Fruit fly (Drosophila melanogaster) whole organism, embryonic: ENCODE measurements around the gene Sgsf.

Experiments
- Bteb2 ChIP-seq: fragments of 200-800 bp; sonication (Bioruptor generic); optimal IDR thresholded peaks from 2 replicates; lab custom pipeline; 2016; ENCODE audit warnings: missing biosample characterization, missing genetic modification characterization
- CG10543 ChIP-seq: fragments of 200-800 bp; sonication (Bioruptor generic); optimal IDR thresholded peaks from 3 replicates; lab custom pipeline; 2017; ENCODE audit warnings: missing biosample characterization, mild to moderate bottlenecking, missing genetic modification characterization, moderate library complexity
- CG12391 ChIP-seq: fragments of 200-800 bp; sonication (Bioruptor generic); optimal IDR thresholded peaks from 3 replicates; lab custom pipeline; 2018; ENCODE audit warnings: missing biosample characterization, mild to moderate bottlenecking, missing genetic modification characterization, moderate library complexity
- CG13287 ChIP-seq: fragments of 200-800 bp; sonication (Bioruptor generic); IDR thresholded peaks from 2 replicates; pipeline ENCODE4 v1.3.6; 2022; ENCODE audit warnings: missing biosample characterization, missing genetic modification characterization; ENCODE audit not compliant: partially characterized antibody
- CG14014 ChIP-seq: fragments of 200-800 bp; sonication (Bioruptor generic); IDR thresholded peaks from 2 replicates; pipeline ENCODE4 v1.3.6; 2022; ENCODE audit warnings: missing biosample characterization, missing genetic modification characterization
- CG15514 ChIP-seq: fragments of 200-800 bp; sonication (Bioruptor generic); optimal IDR thresholded peaks from 3 replicates; lab custom pipeline; 2017; ENCODE audit warnings: missing biosample characterization, missing genetic modification characterization, mild to moderate bottlenecking, moderate library complexity, missing genetic modification reagents
- CG18011 ChIP-seq: fragments of 200-800 bp; sonication (Bioruptor generic); optimal IDR thresholded peaks from 2 replicates; lab custom pipeline; 2017; ENCODE audit warnings: missing biosample characterization, missing genetic modification characterization, mild to moderate bottlenecking, moderate library complexity, missing genotype
- CG2678 ChIP-seq: fragments of 200-800 bp; sonication (Bioruptor generic); optimal IDR thresholded peaks from 3 replicates; lab custom pipeline; 2019; ENCODE audit warnings: missing biosample characterization, mild to moderate bottlenecking, missing genetic modification characterization, moderate library complexity
- CG3163 ChIP-seq: fragments of 200-800 bp; sonication (Bioruptor generic); optimal IDR thresholded peaks from 3 replicates; lab custom pipeline; 2016; ENCODE audit warnings: missing biosample characterization, missing genetic modification characterization
- CG34224 ChIP-seq: fragments of 200-800 bp; sonication (Bioruptor generic); IDR thresholded peaks from 3 replicates; pipeline ENCODE4 v1.3.6; 2022; ENCODE audit warnings: missing biosample characterization, missing genetic modification characterization; ENCODE audit not compliant: partially characterized antibody
- CG3838 ChIP-seq: fragments of 200-800 bp; sonication (Bioruptor generic); optimal IDR thresholded peaks from 3 replicates; lab custom pipeline; 2016; ENCODE audit warnings: missing biosample characterization, missing genetic modification characterization
- CG4328 ChIP-seq: fragments of 200-800 bp; sonication (Bioruptor generic); optimal IDR thresholded peaks from 3 replicates; lab custom pipeline; 2017; ENCODE audit warnings: missing biosample characterization, missing genetic modification reagents, missing genetic modification characterization
- CG6654 ChIP-seq: fragments of 200-800 bp; sonication (Bioruptor generic); optimal IDR thresholded peaks from 2 replicates; lab custom pipeline; 2017; ENCODE audit warnings: missing biosample characterization, mild to moderate bottlenecking, missing genetic modification characterization
- CG6683 ChIP-seq: fragments of 200-800 bp; sonication (Bioruptor generic); optimal IDR thresholded peaks from 2 replicates; lab custom pipeline; 2017; ENCODE audit warnings: missing biosample characterization, mild to moderate bottlenecking, missing genetic modification characterization, missing genetic modification reagents
- CG6854 ChIP-seq: fragments of 200-800 bp; sonication (Bioruptor generic); optimal IDR thresholded peaks from 3 replicates; lab custom pipeline; 2017; ENCODE audit warnings: missing biosample characterization, mild to moderate bottlenecking, missing genetic modification characterization
- Dek ChIP-seq: fragments of 200-800 bp; sonication (Bioruptor generic); optimal IDR thresholded peaks from 3 replicates; lab custom pipeline; 2019; ENCODE audit warnings: missing biosample characterization, mild to moderate bottlenecking, missing genetic modification characterization, moderate library complexity
- Mrtf ChIP-seq: fragments of 200-800 bp; sonication (Bioruptor generic); IDR thresholded peaks from 3 replicates; pipeline ENCODE4 v1.3.6; 2022; ENCODE audit warnings: missing biosample characterization, missing genetic modification characterization
- Oli ChIP-seq: fragments of 200-800 bp; sonication (Bioruptor generic); optimal IDR thresholded peaks from 2 replicates; lab custom pipeline; 2018; ENCODE audit warnings: missing biosample characterization, mild to moderate bottlenecking, missing genetic modification characterization, moderate library complexity
- Opbp ChIP-seq: fragments of 200-800 bp; sonication (Bioruptor generic); IDR thresholded peaks from 3 replicates; pipeline ENCODE4 v1.3.6; 2022; ENCODE audit warnings: missing biosample characterization, missing genetic modification characterization; ENCODE audit not compliant: partially characterized antibody
- Sry-δ ChIP-seq: fragments of 200-800 bp; sonication (Bioruptor generic); optimal IDR thresholded peaks from 2 replicates; lab custom pipeline; 2016; ENCODE audit warnings: missing biosample characterization, missing genetic modification characterization
- Taf1 ChIP-seq: fragments of 200-800 bp; sonication (Bioruptor generic); IDR thresholded peaks from 2 replicates; pipeline ENCODE4 v1.3.6; 2022; ENCODE audit warnings: missing biosample characterization, missing genetic modification characterization
- bsh ChIP-seq, 2 experiments: fragments of 200-800 bp; sonication (Bioruptor generic); optimal IDR thresholded peaks; 2 replicates each; lab custom pipeline; 2017 to 2018; ENCODE audit warnings: mild to moderate bottlenecking in 2 of 2, missing biosample characterization in 2 of 2, missing genetic modification characterization in 2 of 2, moderate library complexity in 1 of 2
- corto ChIP-seq: fragments of 200-800 bp; sonication (Bioruptor generic); optimal IDR thresholded peaks from 2 replicates; lab custom pipeline; 2016; ENCODE audit warnings: missing biosample characterization, mild to moderate bottlenecking, missing genetic modification characterization, moderate library complexity
- exex ChIP-seq: fragments of 200-800 bp; sonication (Bioruptor generic); optimal IDR thresholded peaks from 4 replicates; lab custom pipeline; 2018; ENCODE audit warnings: missing biosample characterization, mild to moderate bottlenecking, missing genetic modification characterization, moderate library complexity
- gro ChIP-seq: fragments of 200-800 bp; sonication (Bioruptor generic); optimal IDR thresholded peaks from 2 replicates; lab custom pipeline; 2016; ENCODE audit warnings: missing biosample characterization, missing genetic modification characterization
- lbe ChIP-seq: fragments of 200-800 bp; sonication (Bioruptor generic); optimal IDR thresholded peaks from 2 replicates; lab custom pipeline; 2016; ENCODE audit warnings: missing biosample characterization, mild to moderate bottlenecking, missing genetic modification characterization
- nau ChIP-seq: fragments of 200-800 bp; sonication (Bioruptor generic); optimal IDR thresholded peaks from 3 replicates; lab custom pipeline; 2017; ENCODE audit warnings: missing biosample characterization, mild to moderate bottlenecking, missing genetic modification characterization, missing genetic modification reagents
- pfk ChIP-seq: fragments of 200-800 bp; sonication (Bioruptor generic); optimal IDR thresholded peaks from 2 replicates; lab custom pipeline; 2018; ENCODE audit warnings: missing biosample characterization, mild to moderate bottlenecking, missing genetic modification characterization, moderate library complexity
- sens ChIP-seq: fragments of 200-800 bp; sonication (Bioruptor generic); peaks from one replicate; lab custom pipeline; 2016; ENCODE audit warnings: missing biosample characterization, missing genetic modification characterization
- sna ChIP-seq: fragments of 200-800 bp; sonication (Bioruptor generic); IDR thresholded peaks from 2 replicates; pipeline ENCODE4 v1.3.6; 2022; ENCODE audit warnings: missing biosample characterization, missing genetic modification characterization; ENCODE audit not compliant: partially characterized antibody
- stwl ChIP-seq: fragments of 200-800 bp; sonication (Bioruptor generic); optimal IDR thresholded peaks from 3 replicates; lab custom pipeline; 2018; ENCODE audit warnings: missing biosample characterization, mild to moderate bottlenecking, missing genetic modification characterization, moderate library complexity
- tio ChIP-seq: fragments of 200-800 bp; sonication (Bioruptor generic); optimal IDR thresholded peaks from 2 replicates; lab custom pipeline; 2017; ENCODE audit warnings: missing biosample characterization, missing genetic modification characterization, inconsistent platforms
- tll ChIP-seq, 2 experiments: fragments of 200-800 bp in 1 of 2; fragments of >200 bp in 1 of 2; sonication (Bioruptor generic) in 1 of 2; optimal IDR thresholded peaks; 2 replicates each; lab custom pipeline; 2017 to 2019; ENCODE audit warnings: missing biosample characterization in 2 of 2, missing genetic modification characterization in 2 of 2, mild to moderate bottlenecking in 1 of 2, moderate library complexity in 1 of 2
- tna ChIP-seq: fragments of 200-800 bp; sonication (Bioruptor generic); IDR thresholded peaks from 2 replicates; pipeline ENCODE4 v1.3.6; 2022; ENCODE audit warnings: missing biosample characterization, missing genetic modification characterization; ENCODE audit not compliant: partially characterized antibody
- tup ChIP-seq: fragments of 200-800 bp; sonication (Bioruptor generic); optimal IDR thresholded peaks from 2 replicates; lab custom pipeline; 2016; ENCODE audit warnings: missing biosample characterization, mild to moderate bottlenecking, missing genetic modification characterization, moderate library complexity
- yki ChIP-seq: fragments of >200 bp; optimal IDR thresholded peaks from 3 replicates; lab custom pipeline; 2018
- zfh2 ChIP-seq: fragments of 200-800 bp; sonication (Bioruptor generic); optimal IDR thresholded peaks from 2 replicates; lab custom pipeline; 2016; ENCODE audit warnings: missing biosample characterization, missing genetic modification characterization

Sgsf gene

DNA sequence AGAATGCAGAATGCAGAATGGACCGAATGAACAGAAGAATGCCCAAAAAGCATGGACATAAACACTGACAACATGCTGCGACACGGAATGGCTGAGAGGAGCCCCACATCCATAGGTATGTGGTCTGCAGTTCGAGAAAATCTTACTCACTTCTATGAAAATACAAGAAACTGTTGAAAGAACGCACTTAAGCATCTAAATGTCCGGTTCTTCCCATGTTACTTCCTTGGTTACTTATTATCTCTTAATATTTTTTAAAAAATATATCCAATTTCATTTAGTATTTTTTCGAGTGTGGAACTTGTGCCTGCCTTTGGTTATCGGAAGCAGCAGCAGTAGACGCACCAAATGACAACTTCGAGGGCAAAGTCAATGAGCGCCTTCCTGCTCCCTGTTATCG is 27.2 kb upstream of the Sgsf start (continued):
- TF ChIP-seq tio (GFP tag; lab: Kevin White, UChicago) (peak; percentile 15), exex (tag; lab: Kevin White, UChicago) (no peak)

dm6 chr3R:12315455-12315854 is 26.0 kb upstream of the Sgsf start:
- TF ChIP-seq bsh (GFP tag; optimal IDR thresholded peaks at IDR 0.05; lab: Kevin White, UChicago), result peak in 1 of 2 experiments; percentile 25
- TF ChIP-seq pfk (GFP tag; lab: Kevin White, UChicago), result no peak
- TF ChIP-seq Sry-δ (GFP tag; lab: Kevin White, UChicago), result no peak
- TF ChIP-seq CG34224, result no peak
- TF ChIP-seq gro (GFP tag; lab: Kevin White, UChicago), result no peak
- TF ChIP-seq Opbp (GFP tag; lab: Robert Waterston, UW), result no peak
- TF ChIP-seq CG12391, result no peak
- TF ChIP-seq, all 482 proteins: peak for 1

DNA sequence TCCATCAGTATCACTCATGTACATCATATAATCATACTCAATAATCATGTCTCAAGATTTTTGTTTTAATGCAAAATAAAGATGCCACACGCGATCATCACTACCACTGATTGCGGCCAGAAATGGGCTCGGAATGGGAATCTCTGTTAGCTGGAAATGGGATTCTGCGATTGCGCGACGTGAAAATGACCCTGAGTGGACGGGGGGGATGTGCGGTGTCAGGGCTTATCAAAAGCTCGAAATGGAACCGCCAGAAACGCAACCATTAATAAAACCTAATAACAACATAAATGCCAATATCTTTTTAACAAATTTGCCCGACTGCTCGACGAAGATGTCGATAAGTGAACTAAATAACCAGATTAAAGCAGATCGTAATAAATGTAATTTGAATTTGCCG is 25.1 kb upstream of the Sgsf start:
- TF ChIP-seq CG6854 (GFP tag; lab: Kevin White, UChicago) (no peak), Bteb2 (no peak), tna (GFP tag; lab: Robert Waterston, UW) (no peak), Taf1 (no peak), sens (GFP tag; lab: Kevin White, UChicago) (no peak), CG3163 (GFP tag; lab: Kevin White, UChicago) (no peak), Dek (tag; lab: Kevin White, UChicago) (no peak), tup (no peak), CG6654 (GFP tag; lab: Kevin White, UChicago) (no peak), CG6683 (GFP tag; lab: Kevin White, UChicago) (no peak), CG2678 (no peak), stwl (tag; lab: Kevin White, UChicago) (no peak)

DNA sequence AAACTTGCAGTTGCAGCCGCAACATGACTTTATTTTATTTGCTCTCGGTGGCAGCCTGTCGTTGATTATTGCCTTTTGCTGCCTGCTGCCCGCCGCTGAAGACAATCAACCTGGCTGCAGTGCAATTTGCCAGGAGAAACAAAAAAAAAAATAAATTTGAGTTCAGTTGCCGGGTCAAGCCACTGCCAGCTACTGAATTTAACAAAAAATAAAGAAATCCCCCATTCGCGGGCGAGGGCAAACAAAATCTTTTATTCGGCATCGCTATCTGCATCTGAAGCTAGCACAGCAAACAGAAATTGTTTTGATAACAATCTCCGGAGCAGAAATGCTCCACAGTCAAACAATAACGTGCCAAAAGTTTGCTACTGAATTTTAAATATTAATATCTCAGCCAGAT is 24.1 kb upstream of the Sgsf start:
- no peak for TF ChIP-seq CG13287 (GFP tag; lab: Robert Waterston, UW)
- no peak for TF ChIP-seq Mrtf
- no peak for TF ChIP-seq corto (GFP tag; lab: Kevin White, UChicago)
- no peak for TF ChIP-seq CG2678
- no peak for TF ChIP-seq CG4328
- TF ChIP-seq CG3838, result no peak
- TF ChIP-seq CG18011 (GFP tag; lab: Kevin White, UChicago), result no peak
- no peak for TF ChIP-seq nau (GFP tag; lab: Kevin White, UChicago)
- TF ChIP-seq Oli (tag; lab: Kevin White, UChicago), result no peak
- no peak for TF ChIP-seq tll (GFP tag; optimal IDR thresholded peaks at IDR 0.05; lab: Kevin White, UChicago)
- no peak for TF ChIP-seq CG3163 (GFP tag; lab: Kevin White, UChicago)
- TF ChIP-seq lbe, result no peak
- no peak for TF ChIP-seq zfh2 (GFP tag; lab: Kevin White, UChicago)
- no peak for TF ChIP-seq sna (GFP tag; lab: Robert Waterston, UW)
- no peak for TF ChIP-seq CG14014 (GFP tag; lab: Robert Waterston, UW)
- TF ChIP-seq CG15514 (GFP tag; lab: Kevin White, UChicago), result no peak
- no peak for TF ChIP-seq CG10543 (GFP tag; lab: Kevin White, UChicago)
- no peak for TF ChIP-seq yki (lab: Kevin White, UChicago)
